Worm (Caenorhabditis elegans): ENCODE measurements around the gene Y39B6A.34.

The Y39B6A.34 gene

DNA sequence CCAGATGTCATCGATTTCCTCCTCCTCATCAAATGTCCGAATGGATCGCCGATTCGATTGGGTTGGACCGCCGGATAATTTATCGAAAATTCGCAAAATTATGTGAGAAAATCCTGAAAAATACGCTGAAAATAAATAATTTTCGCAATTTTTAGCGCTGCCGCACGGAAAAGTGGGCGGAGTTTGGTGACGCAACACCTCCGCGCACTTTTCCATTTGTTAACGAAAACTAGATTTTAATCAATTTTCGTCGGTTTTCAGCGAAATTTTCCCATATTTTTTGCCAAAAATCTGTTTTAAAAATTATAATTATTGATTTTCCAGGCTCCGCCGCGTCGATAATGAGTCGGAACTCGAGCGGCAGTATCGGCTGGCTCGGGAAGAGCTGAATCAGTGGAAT lies at the start of gene Y39B6A.34:
Y39B6A.34 (plus strand) TSS at position 3 of the 400 bp plus-strand sequence.
- no peak for TF ChIP-seq tab-1 (GFP tag; IDR thresholded peaks at IDR 0.05)
- no peak for TF ChIP-seq ref-1 (GFP tag; conservative IDR thresholded peaks at IDR 0.05)
- TF ChIP-seq ztf-23 (GFP tag; IDR thresholded peaks at IDR 0.05) = no peak
- TF ChIP-seq klf-2 (GFP tag; conservative IDR thresholded peaks at IDR 0.05) = no peak
- TF ChIP-seq ztf-29 (GFP tag; IDR thresholded peaks at IDR 0.05) = no peak
- TF ChIP-seq flt-1 (GFP tag; IDR thresholded peaks at IDR 0.05) = no peak
- TF ChIP-seq cog-1 (tag; optimal IDR thresholded peaks at IDR 0.05) = no peak
- TF ChIP-seq med-1 (GFP tag; optimal IDR thresholded peaks at IDR 0.05; ENCODE audit: insufficient read depth) = no peak
- TF ChIP-seq T22C8.4 (GFP tag; IDR thresholded peaks at IDR 0.05) = no peak

DNA sequence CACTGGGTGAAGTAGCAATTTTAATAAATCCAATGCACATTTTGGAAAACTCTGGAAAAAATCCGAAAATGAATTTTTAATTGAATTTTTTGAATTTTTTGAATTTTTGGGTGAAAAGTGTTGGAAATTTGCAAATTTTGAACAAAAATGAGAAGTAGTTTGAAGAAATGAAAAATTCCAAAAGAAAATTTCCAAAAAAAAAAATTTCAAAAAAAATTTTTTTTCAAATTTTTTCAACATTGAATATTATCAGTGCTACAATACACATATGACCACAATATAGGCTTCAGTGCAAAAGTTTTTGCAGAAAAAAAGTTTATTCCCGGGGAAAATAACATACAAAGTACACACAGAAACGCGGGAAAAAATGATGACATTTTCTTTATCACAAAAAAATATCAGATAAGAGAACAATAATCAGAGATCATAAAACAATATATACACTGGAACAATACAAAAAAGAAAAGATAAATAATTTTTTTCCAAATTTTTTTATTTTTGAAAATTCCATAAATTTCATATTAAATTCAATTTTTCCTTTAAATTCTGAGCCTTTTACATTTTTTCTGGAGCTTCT lies 43.5 kb upstream of the Y39B6A.34 start, which contains the start of gene hrg-10:
hrg-10 (minus strand) TSS at position 51 of the 577 bp plus-strand sequence.
- TF ChIP-seq tab-1 (GFP tag; IDR thresholded peaks at IDR 0.05) (no peak), klf-2 (GFP tag; conservative IDR thresholded peaks at IDR 0.05) (no peak), ztf-23 (GFP tag; IDR thresholded peaks at IDR 0.05) (no peak), ref-1 (GFP tag; conservative IDR thresholded peaks at IDR 0.05) (no peak), flt-1 (GFP tag; IDR thresholded peaks at IDR 0.05) (no peak), med-1 (GFP tag; optimal IDR thresholded peaks at IDR 0.05; ENCODE audit: insufficient read depth) (no peak), ztf-29 (GFP tag; IDR thresholded peaks at IDR 0.05) (no peak), T22C8.4 (GFP tag; IDR thresholded peaks at IDR 0.05) (no peak), cog-1 (tag; optimal IDR thresholded peaks at IDR 0.05) (no peak)

DNA sequence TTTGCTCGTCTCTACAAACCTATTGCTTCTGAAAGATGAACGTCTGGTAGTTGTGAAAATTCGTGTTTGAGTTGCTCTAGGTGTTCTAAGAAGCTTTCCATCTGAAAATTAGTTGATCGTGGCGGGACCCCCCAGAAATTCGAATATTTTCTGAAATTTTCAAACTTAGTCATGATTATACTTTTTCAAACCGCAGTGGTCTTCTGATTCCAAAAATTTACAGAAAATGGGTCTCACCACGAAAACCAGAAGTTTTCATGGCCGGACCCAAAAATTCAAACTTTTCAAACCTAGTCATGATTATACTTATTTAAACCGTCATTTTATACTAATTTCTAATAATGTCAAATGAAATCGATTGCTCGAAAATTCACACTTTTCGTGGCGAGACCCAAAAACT lies 40.7 kb upstream of the Y39B6A.34 start, which contains the start of gene ztf-20:
ztf-20 (minus strand) TSS at position 101 of the 400 bp plus-strand sequence.
- TF ChIP-seq klf-2 (GFP tag; conservative IDR thresholded peaks at IDR 0.05) (no peak), ztf-29 (GFP tag; IDR thresholded peaks at IDR 0.05) (no peak), T22C8.4 (GFP tag; IDR thresholded peaks at IDR 0.05) (no peak), flt-1 (GFP tag; IDR thresholded peaks at IDR 0.05) (no peak), cog-1 (tag; optimal IDR thresholded peaks at IDR 0.05) (no peak), med-1 (GFP tag; optimal IDR thresholded peaks at IDR 0.05; ENCODE audit: insufficient read depth) (no peak), ztf-23 (GFP tag; IDR thresholded peaks at IDR 0.05) (no peak), ref-1 (GFP tag; conservative IDR thresholded peaks at IDR 0.05) (no peak), tab-1 (GFP tag; IDR thresholded peaks at IDR 0.05) (no peak)

DNA sequence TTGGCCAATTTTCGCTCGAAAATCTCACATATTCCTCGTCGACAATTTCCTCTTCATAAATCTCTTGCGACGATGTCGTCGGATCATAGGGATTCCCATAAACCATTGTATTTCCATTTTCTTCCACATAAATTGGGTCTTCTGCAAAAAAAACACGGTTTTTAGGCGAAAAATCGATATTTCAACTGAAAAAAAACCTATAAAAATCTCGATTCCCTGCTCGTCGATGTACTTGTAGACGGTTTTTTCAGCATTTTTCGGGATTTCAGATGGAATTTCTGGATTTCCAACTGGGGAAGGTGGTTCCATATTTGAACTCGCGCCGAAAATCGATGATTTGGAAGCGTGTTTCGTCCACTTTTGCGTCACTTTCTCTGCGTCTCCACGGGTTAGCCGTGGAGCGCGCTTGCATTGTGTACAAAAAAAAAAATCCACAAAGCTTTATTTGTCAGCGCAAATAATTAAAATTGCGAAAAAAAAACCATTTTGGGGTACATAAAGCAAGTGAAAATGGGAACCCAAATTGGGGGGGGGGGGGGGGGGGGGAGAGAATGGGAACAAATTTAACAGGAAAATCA lies 33.2 kb upstream of the Y39B6A.34 start, which contains the start of gene Y39B6A.43:
Y39B6A.43 (minus strand) TSS at position 351 of the 578 bp plus-strand sequence.
- TF ChIP-seq tab-1 (GFP tag; IDR thresholded peaks at IDR 0.05) (0 out of 2 replicates have a peak, but pooled peaks have one; percentile 62), ztf-23 (GFP tag; IDR thresholded peaks at IDR 0.05) (peak; percentile 83), klf-2 (GFP tag; conservative IDR thresholded peaks at IDR 0.05) (0 out of 2 replicates have a peak, but pooled peaks have one; percentile 17), T22C8.4 (GFP tag; IDR thresholded peaks at IDR 0.05) (peak; percentile 54), ref-1 (GFP tag; conservative IDR thresholded peaks at IDR 0.05) (no peak), med-1 (GFP tag; optimal IDR thresholded peaks at IDR 0.05; ENCODE audit: insufficient read depth) (no peak), cog-1 (tag; optimal IDR thresholded peaks at IDR 0.05) (peak; percentile 84), flt-1 (GFP tag; IDR thresholded peaks at IDR 0.05) (peak; percentile 88)

DNA sequence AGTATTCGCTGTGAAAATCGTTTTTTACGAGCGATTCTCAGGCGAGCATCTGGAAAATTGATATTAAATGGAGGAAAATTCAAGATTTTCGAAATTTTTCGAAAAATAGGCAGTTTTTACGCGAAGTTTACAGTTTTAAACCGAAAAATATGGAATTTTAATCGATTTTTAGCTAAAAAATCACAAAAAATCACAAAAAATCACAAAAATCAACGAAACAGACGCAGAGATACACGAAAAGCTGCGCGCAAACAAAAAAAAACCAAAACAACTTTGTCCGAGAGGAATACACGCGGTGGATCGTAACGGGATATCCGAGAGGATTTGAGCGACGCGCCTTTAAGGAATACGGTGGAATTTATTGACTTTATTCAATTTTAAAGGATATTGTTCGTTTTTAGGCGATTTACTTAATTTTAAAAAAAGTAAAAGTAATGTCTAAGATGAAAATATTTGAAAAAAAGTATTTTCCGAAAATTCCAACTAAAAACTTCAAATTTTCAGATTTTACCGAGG lies 31.2 kb upstream of the Y39B6A.34 start, which contains the start of gene Y39B6A.42:
Y39B6A.42 (minus strand) TSS at position 51 of the 516 bp plus-strand sequence.
- TF ChIP-seq ref-1 (GFP tag; conservative IDR thresholded peaks at IDR 0.05) = no peak
- no peak for TF ChIP-seq klf-2 (GFP tag; conservative IDR thresholded peaks at IDR 0.05)
- no peak for TF ChIP-seq ztf-29 (GFP tag; IDR thresholded peaks at IDR 0.05)
- no peak for TF ChIP-seq med-1 (GFP tag; optimal IDR thresholded peaks at IDR 0.05; ENCODE audit: insufficient read depth)
- no peak for TF ChIP-seq flt-1 (GFP tag; IDR thresholded peaks at IDR 0.05)
- no peak for TF ChIP-seq T22C8.4 (GFP tag; IDR thresholded peaks at IDR 0.05)
- no peak for TF ChIP-seq tab-1 (GFP tag; IDR thresholded peaks at IDR 0.05)
- no peak for TF ChIP-seq ztf-23 (GFP tag; IDR thresholded peaks at IDR 0.05)
- TF ChIP-seq cog-1 (tag; optimal IDR thresholded peaks at IDR 0.05) = no peak

DNA sequence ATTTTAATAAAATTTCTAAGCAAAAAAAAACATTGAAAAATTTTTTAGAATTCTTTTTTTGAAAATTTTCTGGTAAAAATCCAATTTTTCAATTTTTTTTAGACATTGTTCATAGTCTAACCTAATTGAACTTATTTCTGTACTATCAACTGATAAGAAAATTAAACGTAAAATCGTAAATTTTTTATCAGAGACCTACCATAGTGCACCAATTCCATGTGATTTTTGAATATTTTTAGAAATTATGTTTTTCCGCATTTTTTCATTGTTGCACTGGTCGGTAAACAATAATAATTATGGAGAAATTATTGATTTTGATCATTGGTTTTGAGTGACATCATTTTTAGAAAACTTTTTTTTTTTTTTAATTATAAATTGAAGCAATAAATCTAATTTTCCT lies 24.3 kb upstream of the Y39B6A.34 start:
- TF ChIP-seq tab-1 (GFP tag; IDR thresholded peaks at IDR 0.05) (no peak), ztf-23 (GFP tag; IDR thresholded peaks at IDR 0.05) (no peak), T22C8.4 (GFP tag; IDR thresholded peaks at IDR 0.05) (no peak), ref-1 (GFP tag; conservative IDR thresholded peaks at IDR 0.05) (no peak), cog-1 (tag; optimal IDR thresholded peaks at IDR 0.05) (no peak), med-1 (GFP tag; optimal IDR thresholded peaks at IDR 0.05; ENCODE audit: insufficient read depth) (no peak), ztf-29 (GFP tag; IDR thresholded peaks at IDR 0.05) (no peak), flt-1 (GFP tag; IDR thresholded peaks at IDR 0.05) (no peak), klf-2 (GFP tag; conservative IDR thresholded peaks at IDR 0.05) (no peak)

DNA sequence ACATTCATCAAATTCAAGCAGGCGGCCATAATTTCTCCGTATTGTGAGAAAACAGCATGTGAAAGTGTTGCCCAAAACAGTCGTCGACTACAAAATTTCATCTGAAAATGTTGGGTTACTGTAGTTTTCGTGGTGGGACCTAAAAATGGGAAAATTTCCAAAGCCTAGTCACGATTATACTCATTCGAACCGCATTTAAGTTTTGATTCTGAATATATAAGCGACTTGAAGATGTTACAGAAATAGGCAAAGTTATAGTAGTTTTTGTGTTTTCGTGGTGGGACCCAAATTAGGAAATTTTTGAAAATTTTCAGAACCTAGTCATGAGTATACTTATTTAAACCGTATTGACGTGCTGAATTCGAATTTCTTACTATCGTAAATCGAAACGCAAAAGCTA lies 22.9 kb upstream of the Y39B6A.34 start, which contains the start of gene Y39B6A.41:
Y39B6A.41 (minus strand) TSS at position 101 of the 400 bp plus-strand sequence.
- TF ChIP-seq cog-1 (tag; optimal IDR thresholded peaks at IDR 0.05) (no peak), tab-1 (GFP tag; IDR thresholded peaks at IDR 0.05) (no peak), ztf-29 (GFP tag; IDR thresholded peaks at IDR 0.05) (no peak), T22C8.4 (GFP tag; IDR thresholded peaks at IDR 0.05) (no peak), flt-1 (GFP tag; IDR thresholded peaks at IDR 0.05) (no peak), ztf-23 (GFP tag; IDR thresholded peaks at IDR 0.05) (no peak), klf-2 (GFP tag; conservative IDR thresholded peaks at IDR 0.05) (no peak), ref-1 (GFP tag; conservative IDR thresholded peaks at IDR 0.05) (no peak)

DNA sequence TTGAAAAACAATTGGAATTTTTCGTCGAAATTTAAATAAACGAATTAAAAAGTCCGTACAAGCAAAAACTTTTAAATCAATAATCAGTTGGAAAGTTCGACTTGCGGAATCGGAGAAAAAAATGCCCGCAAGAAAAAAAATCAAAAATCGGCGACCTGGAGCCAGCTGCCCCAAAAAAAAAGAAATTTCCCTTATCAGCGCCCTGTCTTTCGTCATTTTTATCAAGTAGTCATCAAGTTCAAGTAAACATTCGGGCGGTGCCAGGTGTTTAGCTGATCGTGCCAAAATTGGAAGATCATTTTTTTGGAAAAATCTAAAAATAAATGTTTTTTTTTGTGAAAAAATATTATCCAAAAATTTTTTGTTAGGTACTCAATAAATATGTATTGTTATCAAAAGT lies 22.5 kb upstream of the Y39B6A.34 start:
- TF ChIP-seq ztf-29 (GFP tag; IDR thresholded peaks at IDR 0.05) = no peak
- TF ChIP-seq med-1 (GFP tag; optimal IDR thresholded peaks at IDR 0.05; ENCODE audit: insufficient read depth) = no peak
- no peak for TF ChIP-seq T22C8.4 (GFP tag; IDR thresholded peaks at IDR 0.05)
- TF ChIP-seq ref-1 (GFP tag; conservative IDR thresholded peaks at IDR 0.05) = no peak
- TF ChIP-seq tab-1 (GFP tag; IDR thresholded peaks at IDR 0.05) = no peak
- TF ChIP-seq flt-1 (GFP tag; IDR thresholded peaks at IDR 0.05) = no peak
- TF ChIP-seq cog-1 (tag; optimal IDR thresholded peaks at IDR 0.05) = no peak
- no peak for TF ChIP-seq ztf-23 (GFP tag; IDR thresholded peaks at IDR 0.05)
- TF ChIP-seq klf-2 (GFP tag; conservative IDR thresholded peaks at IDR 0.05) = no peak

DNA sequence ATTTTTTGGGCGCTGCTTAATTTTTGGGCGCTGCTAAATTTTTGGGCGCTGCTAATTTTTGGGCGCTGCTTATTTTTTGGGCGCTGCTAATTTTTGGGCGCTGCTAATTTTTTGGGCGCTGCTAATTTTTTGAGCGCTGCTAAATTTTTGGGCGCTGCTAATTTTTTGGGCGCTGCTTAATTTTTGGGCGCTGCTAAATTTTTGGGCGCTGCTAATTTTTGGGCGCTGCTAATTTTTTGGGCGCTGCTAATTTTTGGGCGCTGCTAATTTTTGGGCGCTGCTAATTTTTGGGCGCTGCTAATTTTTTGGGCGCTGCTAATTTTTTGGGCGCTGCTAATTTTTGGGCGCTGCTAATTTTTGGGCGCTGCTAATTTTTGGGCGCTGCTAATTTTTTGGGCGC lies 20.7 kb upstream of the Y39B6A.34 start:
- TF ChIP-seq tab-1 (GFP tag; IDR thresholded peaks at IDR 0.05) (peak; percentile 60; the same call in 1 of the 2 replicates), flt-1 (GFP tag; IDR thresholded peaks at IDR 0.05) (0 out of 2 replicates have a peak, but pooled peaks have one; percentile 15)
